Fruit fly (Drosophila melanogaster): ENCODE measurements around the gene CG7058.

- TF ChIP-seq Ets21C (GFP tag; optimal IDR thresholded peaks at IDR 0.05) (no peak), eg (GFP tag; IDR thresholded peaks at IDR 0.05) (peak; percentile 51; the same call in 1 of the 3 replicates), spab (GFP tag; optimal IDR thresholded peaks at IDR 0.05) (peak; percentile 23), OdsH (GFP tag; optimal IDR thresholded peaks at IDR 0.05) (peak; percentile 22), acj6 (GFP tag; optimal IDR thresholded peaks at IDR 0.05) (peak; percentile 17), fd59A (GFP tag; optimal IDR thresholded peaks at IDR 0.05) (peak; percentile 35), achi (GFP tag; optimal IDR thresholded peaks at IDR 0.05) (peak; percentile 2), ss (GFP tag; optimal IDR thresholded peaks at IDR 0.05) (no peak), CG7368 (GFP tag; optimal IDR thresholded peaks at IDR 0.05) (no peak), CG11294 (GFP tag; IDR thresholded peaks at IDR 0.05) (peak; percentile 21; the same call in 1 of the 2 replicates)
These were observed 29.0 kb downstream of the CG7058 start for dm6 chrX:18835500-18835899.
